Fruit fly (Drosophila melanogaster) Kc167 (cell line): ENCODE measurements around the gene fon.

Experiments used
- Sin3A ChIP-seq: fragments of >200 bp; optimal IDR thresholded peaks from 2 replicates; lab custom pipeline; 2018; ENCODE audit warnings: missing external identifiers
- psq ChIP-seq: fragments of >200 bp; optimal IDR thresholded peaks from 2 replicates; lab custom pipeline; 2017; ENCODE audit warnings: missing external identifiers
- ttk ChIP-seq: sonication (Bioruptor generic); optimal IDR thresholded peaks from 2 replicates; lab custom pipeline; 2017; ENCODE audit warnings: missing external identifiers

DNA sequence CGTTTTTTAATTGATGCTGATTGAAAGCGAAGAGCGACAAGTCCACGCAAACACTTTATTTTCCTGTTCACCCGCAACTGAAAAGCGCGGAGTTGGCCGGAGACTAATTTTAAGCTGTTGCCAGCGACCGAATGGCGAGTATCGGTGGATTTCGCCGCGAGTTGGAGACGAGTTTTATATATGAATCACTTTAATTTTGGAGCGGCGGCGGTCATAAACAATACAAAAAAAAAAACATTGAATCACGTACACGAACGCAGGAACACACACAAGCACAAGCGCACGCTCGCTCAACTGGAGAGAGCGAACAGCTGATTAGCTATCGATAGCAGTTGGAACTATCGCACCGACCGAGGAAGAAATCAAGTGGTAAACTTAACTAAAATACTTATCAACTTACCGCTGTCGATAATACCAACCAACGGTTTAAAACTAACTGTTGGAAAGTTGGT, 40.4 kb upstream of the fon start, which contains the start of gene Pax:
- TF ChIP-seq ttk = no peak
- no peak for TF ChIP-seq psq (lab: Kevin White, UChicago)
- TF ChIP-seq Sin3A = no peak
